Worm (Caenorhabditis elegans) whole organism, L4/young adult: Measurements from ENCODE around the gene C55A6.7.

Experiments
- dao-5 ChIP-seq: sonication (generic microtip); optimal IDR thresholded peaks from 2 replicates; lab custom pipeline; 2016; ENCODE audit warnings: missing genotype, missing genetic modification characterization, moderate library complexity, missing compliant biosample characterization
- him-1 ChIP-seq: sonication (generic microtip); optimal IDR thresholded peaks from 2 replicates; lab custom pipeline; 2016; ENCODE audit warnings: missing genotype, missing genetic modification reagents, missing genetic modification characterization, missing compliant biosample characterization

DNA sequence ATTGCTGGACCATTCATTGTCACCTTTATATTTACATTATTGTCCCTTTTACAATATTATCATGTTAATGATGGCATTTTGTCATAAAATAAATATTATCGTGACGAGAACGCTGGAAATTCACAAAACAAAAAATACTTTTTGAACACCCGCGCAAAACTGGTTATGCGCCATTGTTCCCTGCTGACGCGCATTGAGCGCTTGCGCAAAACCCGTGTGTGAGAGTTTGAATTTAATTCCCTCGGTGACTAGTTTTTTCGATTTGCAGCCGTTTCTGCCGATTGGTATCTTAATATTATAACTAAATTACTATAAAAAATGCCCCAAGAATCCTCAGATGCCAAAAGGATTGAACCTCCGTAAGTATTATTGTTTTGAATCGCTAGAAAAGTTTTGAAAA, 1.1 kb upstream of the C55A6.7 start, which contains the start of gene pafo-1:
- no peak for TF ChIP-seq dao-5 (tag; lab: Kevin White, UChicago)
- TF ChIP-seq him-1 (tag; lab: Kevin White, UChicago): peak; percentile 12
